Fruit fly (Drosophila melanogaster): ENCODE measurements around the gene CG14262.

dm6 chr3R:27222013-27222673 is 43.1 kb downstream of the CG14262 start:
- TF ChIP-seq Sin3A (optimal IDR thresholded peaks at IDR 0.05), result no peak
- no peak for TF ChIP-seq insv (optimal IDR thresholded peaks at IDR 0.05)
- TF ChIP-seq h (optimal IDR thresholded peaks at IDR 0.05), result no peak

All from Kc167 (cell line).